Fruit fly (Drosophila melanogaster): ENCODE data around the gene CG44325.
A peak's percentile ranks its signal among the peaks of the same experiment; 100 is the strongest.

Gene CG44325

DNA sequence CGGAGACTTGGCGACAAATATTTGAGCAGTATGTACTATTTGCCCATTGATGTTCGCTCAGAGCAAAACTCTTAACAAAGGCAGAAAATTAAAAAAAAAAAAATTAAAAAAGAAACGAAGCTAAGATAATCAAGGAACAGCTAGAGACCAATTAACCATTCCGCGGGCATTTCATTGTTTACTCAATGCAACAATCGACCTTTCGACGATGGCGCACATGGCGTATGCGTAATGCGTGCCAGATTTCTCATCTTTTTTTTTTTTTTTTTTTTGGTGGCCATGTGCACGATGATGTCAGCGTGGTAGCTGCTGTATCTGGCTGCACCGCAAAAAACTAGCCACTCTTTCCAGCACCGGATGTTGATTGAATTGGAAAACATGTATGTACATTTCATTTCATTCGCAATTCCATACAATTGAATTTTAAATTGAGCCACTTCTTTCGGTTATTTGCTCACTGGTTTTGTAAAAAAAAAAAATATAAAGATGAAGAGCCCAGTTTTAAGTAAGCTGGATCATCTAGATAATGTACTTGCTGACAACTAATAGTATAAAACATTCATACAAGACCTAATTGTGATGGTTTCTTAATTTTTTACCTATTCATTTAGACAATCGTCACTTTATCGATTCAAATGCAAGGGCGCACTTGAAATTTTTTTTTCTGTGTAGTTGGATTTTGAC lies 2.5 kb downstream of the CG44325 start (continued):
- no peak for TF ChIP-seq dmrt11E (tag; optimal IDR thresholded peaks at IDR 0.05)
- no peak for TF ChIP-seq Fer2 (tag; optimal IDR thresholded peaks at IDR 0.05)
- TF ChIP-seq CG2678 (tag; optimal IDR thresholded peaks at IDR 0.05): peak; percentile 35
- no peak for TF ChIP-seq CG6175 (GFP tag; IDR thresholded peaks at IDR 0.05)
- TF ChIP-seq Fer3 (tag; optimal IDR thresholded peaks at IDR 0.05): no peak
- TF ChIP-seq sob (GFP tag; IDR thresholded peaks at IDR 0.05): no peak
- TF ChIP-seq sens (GFP tag): peak; percentile 64
- TF ChIP-seq CG34224 (GFP tag; IDR thresholded peaks at IDR 0.05; ENCODE audit: partially characterized antibody): no peak
- TF ChIP-seq lov (optimal IDR thresholded peaks at IDR 0.05): no peak
- TF ChIP-seq lov (GFP tag; IDR thresholded peaks at IDR 0.05): no peak
- TF ChIP-seq Optix (GFP tag; IDR thresholded peaks at IDR 0.05): no peak
- TF ChIP-seq crol (GFP tag; IDR thresholded peaks at IDR 0.05): no peak
- TF ChIP-seq Blimp-1 (GFP tag; optimal IDR thresholded peaks at IDR 0.05): peak; percentile 26
- TF ChIP-seq luna (GFP tag; optimal IDR thresholded peaks at IDR 0.05): no peak
- TF ChIP-seq Ets97D (GFP tag; optimal IDR thresholded peaks at IDR 0.05): no peak
- TF ChIP-seq H2.0 (GFP tag; IDR thresholded peaks at IDR 0.05): 0 out of 2 replicates have a peak, but pooled peaks have one; percentile 11
- TF ChIP-seq CG43689 (GFP tag; IDR thresholded peaks at IDR 0.05): no peak
- TF ChIP-seq Sry-δ (GFP tag; optimal IDR thresholded peaks at IDR 0.05): no peak
- no peak for TF ChIP-seq repo (GFP tag; optimal IDR thresholded peaks at IDR 0.05)
- peak in 1 of 2 experiments; percentile 2 for TF ChIP-seq Pdp1 (GFP tag; optimal IDR thresholded peaks at IDR 0.05)
- TF ChIP-seq CG7786 (GFP tag; optimal IDR thresholded peaks at IDR 0.05): no peak
- peak; percentile 8 for TF ChIP-seq CG10979 (tag; optimal IDR thresholded peaks at IDR 0.05)
- no peak for TF ChIP-seq lbe (GFP tag; optimal IDR thresholded peaks at IDR 0.05)
- TF ChIP-seq amos (GFP tag; IDR thresholded peaks at IDR 0.05; ENCODE audit: partially characterized antibody): no peak
- no peak for TF ChIP-seq CTCF (GFP tag; optimal IDR thresholded peaks at IDR 0.05)
- no peak for TF ChIP-seq Hr39 (optimal IDR thresholded peaks at IDR 0.05)
- no peak for TF ChIP-seq CG8388 (GFP tag; optimal IDR thresholded peaks at IDR 0.05)
- TF ChIP-seq lilli (GFP tag; optimal IDR thresholded peaks at IDR 0.05): no peak
- TF ChIP-seq Dip2 (GFP tag; IDR thresholded peaks at IDR 0.05): no peak
- no peak for TF ChIP-seq CG10321 (GFP tag; IDR thresholded peaks at IDR 0.05)
- no peak for TF ChIP-seq Hmr (GFP tag; optimal IDR thresholded peaks at IDR 0.05)
- no peak for TF ChIP-seq jing (GFP tag; optimal IDR thresholded peaks at IDR 0.05)
- peak; percentile 51; the same call in 1 of the 4 replicates for TF ChIP-seq chinmo (GFP tag; IDR thresholded peaks at IDR 0.05; ENCODE audit: partially characterized antibody)
- TF ChIP-seq Abd-B (GFP tag; optimal IDR thresholded peaks at IDR 0.05): no peak
- no peak for TF ChIP-seq gt (GFP tag; IDR thresholded peaks at IDR 0.05)
- no peak for TF ChIP-seq CG17802 (tag; optimal IDR thresholded peaks at IDR 0.05)
- no peak for TF ChIP-seq Fer1 (GFP tag; optimal IDR thresholded peaks at IDR 0.05)
- no peak for TF ChIP-seq Taf1 (GFP tag; IDR thresholded peaks at IDR 0.05)
- no peak for TF ChIP-seq CG13296 (GFP tag; optimal IDR thresholded peaks at IDR 0.05)
- TF ChIP-seq Dll (GFP tag; IDR thresholded peaks at IDR 0.05; ENCODE audit: partially characterized antibody): no peak
- TF ChIP-seq CG3838 (GFP tag; optimal IDR thresholded peaks at IDR 0.05): no peak
- no peak for TF ChIP-seq CG15479 (GFP tag; optimal IDR thresholded peaks at IDR 0.05)
- no peak for TF ChIP-seq D (optimal IDR thresholded peaks at IDR 0.05)
- TF ChIP-seq D (GFP tag; optimal IDR thresholded peaks at IDR 0.05): peak; percentile 22
- TF ChIP-seq row (GFP tag; IDR thresholded peaks at IDR 0.05): 0 out of 3 replicates have a peak, but pooled peaks have one; percentile 23
- TF ChIP-seq Neu2 (GFP tag; optimal IDR thresholded peaks at IDR 0.05; ENCODE audit: borderline replicate concordance): no peak
- TF ChIP-seq hkb (optimal IDR thresholded peaks at IDR 0.05): no peak
- TF ChIP-seq hkb (GFP tag; IDR thresholded peaks at IDR 0.05): peak; percentile 36; the same call in 1 of the 2 replicates
- TF ChIP-seq CG14667 (GFP tag; IDR thresholded peaks at IDR 0.05): no peak
- TF ChIP-seq vnd (GFP tag; IDR thresholded peaks at IDR 0.05; ENCODE audit: partially characterized antibody): no peak
- no peak for TF ChIP-seq rib (GFP tag; IDR thresholded peaks at IDR 0.05)
- no peak for TF ChIP-seq CG14050 (GFP tag; IDR thresholded peaks at IDR 0.05)

Measured in whole organism, embryonic.